Worm (Caenorhabditis elegans) whole organism, L4/young adult: Measurements from ENCODE around the gene gpd-3.
A peak's percentile ranks its signal among the peaks of the same experiment; 100 is the strongest.

Source experiments
- W03F9.2 ChIP-seq: fragments of 150-350 bp; optimal IDR thresholded peaks from 2 replicates; lab custom pipeline; 2014; ENCODE audit warnings: missing biosample characterization, missing genetic modification characterization
- dao-5 ChIP-seq: sonication (generic microtip); optimal IDR thresholded peaks from 2 replicates; lab custom pipeline; 2016; ENCODE audit warnings: missing genotype, missing genetic modification characterization, moderate library complexity, missing compliant biosample characterization
- him-1 ChIP-seq: sonication (generic microtip); optimal IDR thresholded peaks from 2 replicates; lab custom pipeline; 2016; ENCODE audit warnings: missing genotype, missing genetic modification reagents, missing genetic modification characterization, missing compliant biosample characterization

- TF ChIP-seq dao-5 (tag; lab: Kevin White, UChicago) (peak; percentile 42), W03F9.2 (tag; lab: Kevin White, UChicago) (no peak), him-1 (tag; lab: Kevin White, UChicago) (peak; percentile 85)
Observed at ce11 chrX:3116033-3116876, 3.1 kb upstream of the gpd-3 start, which contains the start of gene mai-1.
